Worm (Caenorhabditis elegans) whole organism, young adult: Measurements from ENCODE around the gene C46F11.4.
A peak's percentile ranks its signal among the peaks of the same experiment; 100 is the strongest.

Experiments
- B0035.1 ChIP-seq: sonication (generic microtip); optimal IDR thresholded peaks from 2 replicates; lab custom pipeline; 2016; ENCODE audit warnings: missing genetic modification characterization, mild to moderate bottlenecking, missing compliant biosample characterization, missing genotype, missing genetic modification reagents
- B0261.1 ChIP-seq: sonication (generic microtip); optimal IDR thresholded peaks from 2 replicates; lab custom pipeline; 2016; ENCODE audit warnings: mild to moderate bottlenecking, missing genetic modification characterization, moderate library complexity, missing compliant biosample characterization
- B0336.3 ChIP-seq: fragments of 200-800 bp; sonication (Bioruptor generic); IDR thresholded peaks from 2 replicates; pipeline ENCODE4 v1.3.6; 2022; ENCODE audit warnings: missing genetic modification characterization, missing compliant biosample characterization
- F10E7.11 ChIP-seq: sonication (generic microtip); optimal IDR thresholded peaks from 2 replicates; lab custom pipeline; 2017; ENCODE audit warnings: mild to moderate bottlenecking, missing genetic modification characterization, moderate library complexity, missing compliant biosample characterization
- F49E8.2 ChIP-seq: sonication (generic microtip); optimal IDR thresholded peaks from 3 replicates; lab custom pipeline; 2017; ENCODE audit warnings: missing genetic modification characterization, mild to moderate bottlenecking, missing compliant biosample characterization, antibody characterized with exemption, moderate library complexity; ENCODE audit not compliant: insufficient read depth
- F52B5.7 ChIP-seq: sonication (generic microtip); optimal IDR thresholded peaks from 2 replicates; lab custom pipeline; 2016; ENCODE audit warnings: mild to moderate bottlenecking, missing genetic modification characterization, missing compliant biosample characterization
- K12H6.12 ChIP-seq: fragments of 200-800 bp; sonication (Bioruptor generic); optimal IDR thresholded peaks from 2 replicates; lab custom pipeline; 2018; ENCODE audit warnings: mild to moderate bottlenecking, missing genetic modification characterization, missing compliant biosample characterization
- T07F8.4 ChIP-seq: sonication (generic microtip); optimal IDR thresholded peaks from 2 replicates; lab custom pipeline; 2016; ENCODE audit warnings: mild to moderate bottlenecking, missing genetic modification characterization, moderate library complexity, missing compliant biosample characterization
- ama-1 ChIP-seq, 3 experiments: fragments of 150-350 bp in 1 of 3; sonication (generic microtip) in 2 of 3; optimal IDR thresholded peaks; 2 replicates each; lab custom pipeline; 2014 to 2018; ENCODE audit warnings: missing biosample characterization in 2 of 3, missing genetic modification characterization in 2 of 3, missing genetic modification reagents in 2 of 3
- aptf-2 ChIP-seq: fragments of 200-800 bp; sonication (Bioruptor generic); conservative IDR thresholded peaks from 2 replicates; pipeline ENCODE4 v1.3.6; 2022; ENCODE audit warnings: missing genetic modification reagents, missing genetic modification characterization, missing compliant biosample characterization
- ceh-79 ChIP-seq: sonication (generic microtip); optimal IDR thresholded peaks from 2 replicates; lab custom pipeline; 2017; ENCODE audit warnings: mild to moderate bottlenecking, missing genetic modification characterization, missing compliant biosample characterization
- die-1 ChIP-seq: sonication (generic microtip); optimal IDR thresholded peaks from 2 replicates; lab custom pipeline; 2016; ENCODE audit warnings: missing genotype, mild to moderate bottlenecking, missing genetic modification characterization, missing compliant biosample characterization
- dpff-1 ChIP-seq: sonication (generic microtip); optimal IDR thresholded peaks from 2 replicates; lab custom pipeline; 2017; ENCODE audit warnings: mild to moderate bottlenecking, missing genetic modification characterization, missing compliant biosample characterization
- egl-18 ChIP-seq: fragments of 200-800 bp; sonication (Bioruptor generic); IDR thresholded peaks from 2 replicates; pipeline ENCODE4 v1.3.6; 2022; ENCODE audit warnings: missing genetic modification reagents, missing genetic modification characterization, missing compliant biosample characterization
- ekl-4 ChIP-seq: fragments of 200-800 bp; sonication (Bioruptor generic); IDR thresholded peaks from 2 replicates; pipeline ENCODE4 v1.3.6; 2022; ENCODE audit warnings: missing genetic modification reagents, missing genetic modification characterization, missing compliant biosample characterization
- hmg-1.2 ChIP-seq: fragments of 200-800 bp; sonication (Bioruptor generic); IDR thresholded peaks from 2 replicates; pipeline ENCODE4 v1.3.6; 2022; ENCODE audit warnings: missing genetic modification reagents, missing genetic modification characterization, missing compliant biosample characterization
- hrde-1 ChIP-seq: sonication (generic microtip); optimal IDR thresholded peaks from 2 replicates; lab custom pipeline; 2016; ENCODE audit warnings: missing genetic modification characterization, mild to moderate bottlenecking, missing compliant biosample characterization, moderate library complexity, missing genotype, missing genetic modification reagents, borderline replicate concordance
- hsf-1 ChIP-seq: fragments of 200-800 bp; sonication (Bioruptor generic); IDR thresholded peaks from 2 replicates; pipeline ENCODE4 v1.3.6; 2022; ENCODE audit warnings: missing genetic modification reagents, missing genetic modification characterization, missing compliant biosample characterization
- let-526 ChIP-seq: fragments of 200-800 bp; sonication (Bioruptor generic); IDR thresholded peaks from 2 replicates; pipeline ENCODE4 v1.3.6; 2022; ENCODE audit warnings: missing genetic modification reagents, missing genetic modification characterization, missing compliant biosample characterization
- lin-35 ChIP-seq, 3 experiments: fragments of 150-350 bp in 2 of 3; sonication (generic microtip) in 1 of 3; optimal IDR thresholded peaks; 2 replicates each; lab custom pipeline; 2014 to 2018; ENCODE audit warnings: missing biosample characterization in 3 of 3, missing genetic modification characterization in 3 of 3, missing genetic modification reagents in 3 of 3
- lsy-27 ChIP-seq: sonication (generic microtip); optimal IDR thresholded peaks from 2 replicates; lab custom pipeline; 2017; ENCODE audit warnings: missing genetic modification characterization, mild to moderate bottlenecking, missing compliant biosample characterization, antibody characterized with exemption, missing genotype, borderline replicate concordance; ENCODE audit not compliant: insufficient read depth
- madf-6 ChIP-seq: fragments of 200-800 bp; sonication (Bioruptor generic); IDR thresholded peaks from 2 replicates; pipeline ENCODE4 v1.3.6; 2022; ENCODE audit warnings: missing genetic modification reagents, missing genetic modification characterization, missing compliant biosample characterization
- mcd-1 ChIP-seq: fragments of 200-800 bp; sonication (Bioruptor generic); IDR thresholded peaks from 2 replicates; pipeline ENCODE4 v1.3.6; 2022; ENCODE audit warnings: missing genetic modification reagents, missing genetic modification characterization, missing compliant biosample characterization
- mxl-1 ChIP-seq: sonication (generic microtip); optimal IDR thresholded peaks from 2 replicates; lab custom pipeline; 2016; ENCODE audit warnings: missing genetic modification characterization, missing compliant biosample characterization
- nfya-2 ChIP-seq: fragments of 200-800 bp; sonication (Bioruptor generic); IDR thresholded peaks from 2 replicates; pipeline ENCODE4 v1.3.6; 2022; ENCODE audit warnings: missing genetic modification reagents, missing genetic modification characterization, missing compliant biosample characterization
- nhr-179 ChIP-seq: sonication (generic microtip); optimal IDR thresholded peaks from 2 replicates; lab custom pipeline; 2016; ENCODE audit warnings: mild to moderate bottlenecking, missing genetic modification characterization, missing compliant biosample characterization
- rcor-1 ChIP-seq: fragments of 200-800 bp; sonication (Bioruptor generic); IDR thresholded peaks from 2 replicates; pipeline ENCODE4 v1.3.6; 2022; ENCODE audit warnings: missing genetic modification reagents, missing genetic modification characterization, missing compliant biosample characterization
- rpc-1 ChIP-seq, 2 experiments: fragments of 150-350 bp in 1 of 2; sonication (generic microtip) in 1 of 2; optimal IDR thresholded peaks; 2 replicates each; lab custom pipeline; 2014 to 2018; ENCODE audit warnings: missing biosample characterization in 1 of 2, missing genetic modification characterization in 1 of 2, missing genetic modification reagents in 1 of 2, missing genotype in 1 of 2
- sdz-38 ChIP-seq: sonication (generic microtip); optimal IDR thresholded peaks from 2 replicates; lab custom pipeline; 2016; ENCODE audit warnings: missing genotype, missing genetic modification characterization, missing compliant biosample characterization
- snpc-1.1 ChIP-seq: sonication (generic microtip); optimal IDR thresholded peaks from 2 replicates; lab custom pipeline; 2017; ENCODE audit warnings: missing genetic modification characterization, mild to moderate bottlenecking, missing compliant biosample characterization, antibody characterized with exemption, moderate library complexity, missing genotype, missing genetic modification reagents; ENCODE audit not compliant: insufficient read depth
- tbx-9 ChIP-seq: sonication (generic microtip); optimal IDR thresholded peaks from 2 replicates; lab custom pipeline; 2016; ENCODE audit warnings: borderline replicate concordance, missing genetic modification characterization, inconsistent platforms, missing compliant biosample characterization
- unc-130 ChIP-seq: sonication (generic microtip); optimal IDR thresholded peaks from 2 replicates; lab custom pipeline; 2016; ENCODE audit warnings: missing genetic modification reagents, missing genetic modification characterization, missing compliant biosample characterization
- ztf-18 ChIP-seq: sonication (generic microtip); optimal IDR thresholded peaks from 2 replicates; lab custom pipeline; 2016; ENCODE audit warnings: missing genotype, mild to moderate bottlenecking, missing genetic modification characterization, missing compliant biosample characterization
- ztf-28 ChIP-seq: fragments of 200-800 bp; sonication (Bioruptor generic); IDR thresholded peaks from 2 replicates; pipeline ENCODE4 v1.3.6; 2022; ENCODE audit warnings: missing genetic modification reagents, missing genetic modification characterization, missing compliant biosample characterization
- ztf-3 ChIP-seq: fragments of 200-800 bp; sonication (Bioruptor generic); optimal IDR thresholded peaks from 2 replicates; lab custom pipeline; 2018; ENCODE audit warnings: mild to moderate bottlenecking, missing genetic modification characterization, missing compliant biosample characterization

Gene C46F11.4

ce11 chrIII:3699275-3699674 is 35.2 kb upstream of the C46F11.4 start, which contains the start of gene cyn-9 (continued):
- no peak for TF ChIP-seq unc-130 (GFP tag; lab: Kevin White, UChicago)
- TF ChIP-seq die-1 (tag; lab: Kevin White, UChicago): no peak
- no peak for TF ChIP-seq K12H6.12 (tag; lab: Kevin White, UChicago)
- TF ChIP-seq nfya-2: no peak
- no peak for TF ChIP-seq ztf-28 (GFP tag; lab: Robert Waterston, UW)
- TF ChIP-seq T07F8.4: no peak
- TF ChIP-seq ekl-4 (GFP tag; lab: Robert Waterston, UW): peak; percentile 56; the same call in 1 of the 2 replicates
- TF ChIP-seq rpc-1 (optimal IDR thresholded peaks at IDR 0.05; lab: Kevin White, UChicago): no peak
- no peak for TF ChIP-seq rpc-1 (tag; optimal IDR thresholded peaks at IDR 0.05; lab: Kevin White, UChicago)
- TF ChIP-seq F10E7.11: no peak
- TF ChIP-seq B0336.3: no peak; the same call in 1 of the 2 replicates
- TF ChIP-seq hrde-1 (tag; lab: Kevin White, UChicago): peak; percentile 3
- TF ChIP-seq egl-18: no peak
- TF ChIP-seq snpc-1.1 (tag; lab: Kevin White, UChicago): no peak
- TF ChIP-seq B0261.1: no peak
- TF ChIP-seq aptf-2 (GFP tag; lab: Robert Waterston, UW): no peak
- TF ChIP-seq mxl-1: no peak
- TF ChIP-seq tbx-9: no peak
- TF ChIP-seq B0035.1 (tag; lab: Kevin White, UChicago): no peak
- peak; percentile 37 for TF ChIP-seq ztf-3 (GFP tag; lab: Kevin White, UChicago)
- TF ChIP-seq madf-6 (GFP tag; lab: Robert Waterston, UW): no peak
- TF ChIP-seq lsy-27 (tag; lab: Kevin White, UChicago): no peak
- no peak for TF ChIP-seq F49E8.2 (tag; lab: Kevin White, UChicago)
- no peak for TF ChIP-seq ceh-79 (tag; lab: Kevin White, UChicago)
- TF ChIP-seq F52B5.7 (tag; lab: Kevin White, UChicago): no peak
- TF ChIP-seq let-526 (GFP tag; lab: Robert Waterston, UW): no peak

- TF ChIP-seq lin-35 (GFP tag; optimal IDR thresholded peaks at IDR 0.05; lab: Kevin White, UChicago) (no peak), dpff-1 (tag; lab: Kevin White, UChicago) (no peak), sdz-38 (tag; lab: Kevin White, UChicago) (no peak), F10E7.11 (no peak), ama-1 (optimal IDR thresholded peaks at IDR 0.05; lab: Kevin White, UChicago) (no peak), ama-1 (GFP tag; optimal IDR thresholded peaks at IDR 0.05; lab: Kevin White, UChicago) (no peak), nhr-179 (tag; lab: Kevin White, UChicago) (no peak), rcor-1 (GFP tag; lab: Robert Waterston, UW) (no peak)
Observed at ce11 chrIII:3698366-3698765, 34.3 kb upstream of the C46F11.4 start.

- TF ChIP-seq hmg-1.2 (GFP tag; lab: Robert Waterston, UW) (peak; percentile 41), ztf-18 (tag; lab: Kevin White, UChicago) (peak; percentile 58), mcd-1 (GFP tag; lab: Robert Waterston, UW) (peak; percentile 72), hsf-1 (GFP tag; lab: Robert Waterston, UW) (peak; percentile 90)
- TF ChIP-seq, all 124 proteins: peak for 4; not testable (repeated sequence) for 120
Observed at ce11 chrIII:3697181-3697580, 33.1 kb upstream of the C46F11.4 start.
